Fruit fly (Drosophila melanogaster) whole organism, pupa: ENCODE results near the gene RpL7-like.

ENCODE experiments used
- CG10348 ChIP-seq: fragments of 200-800 bp; sonication (Bioruptor generic); IDR thresholded peaks from 2 replicates; pipeline ENCODE4 v1.3.6; 2022; ENCODE audit warnings: missing biosample characterization, missing genetic modification characterization
- CG12605 ChIP-seq: fragments of 200-800 bp; sonication (Bioruptor generic); IDR thresholded peaks from 2 replicates; pipeline ENCODE4 v1.3.6; 2022; ENCODE audit warnings: missing biosample characterization, missing genetic modification characterization
- CG13204 ChIP-seq: fragments of 200-800 bp; sonication (Bioruptor generic); optimal IDR thresholded peaks from 2 replicates; lab custom pipeline; 2018; ENCODE audit warnings: missing biosample characterization, mild to moderate bottlenecking, missing genetic modification characterization, moderate library complexity
- CG14655 ChIP-seq: fragments of 200-800 bp; sonication (Bioruptor generic); optimal IDR thresholded peaks from 3 replicates; lab custom pipeline; 2017; ENCODE audit warnings: mild to moderate bottlenecking, missing biosample characterization, missing genetic modification reagents, missing genetic modification characterization
- CG15710 ChIP-seq: fragments of 200-800 bp; sonication (Bioruptor generic); optimal IDR thresholded peaks from 2 replicates; lab custom pipeline; 2018; ENCODE audit warnings: missing biosample characterization, mild to moderate bottlenecking, missing genetic modification characterization, moderate library complexity
- CG17806 ChIP-seq: fragments of 200-800 bp; sonication (Bioruptor generic); optimal IDR thresholded peaks from 2 replicates; lab custom pipeline; 2018; ENCODE audit warnings: missing biosample characterization, mild to moderate bottlenecking, missing genetic modification characterization, moderate library complexity
- CG32121 ChIP-seq: fragments of 200-800 bp; sonication (Bioruptor generic); IDR thresholded peaks from 2 replicates; pipeline ENCODE4 v1.3.6; 2022; ENCODE audit warnings: missing biosample characterization, missing genetic modification characterization
- CG34367 ChIP-seq: fragments of 200-800 bp; sonication (Bioruptor generic); optimal IDR thresholded peaks from 2 replicates; lab custom pipeline; 2018; ENCODE audit warnings: missing biosample characterization, mild to moderate bottlenecking, missing genetic modification characterization
- CG4496 ChIP-seq: fragments of 200-800 bp; sonication (Bioruptor generic); IDR thresholded peaks from 3 replicates; pipeline ENCODE4 v1.3.6; 2022; ENCODE audit warnings: missing biosample characterization, missing genetic modification characterization
- CG8159 ChIP-seq: fragments of 200-800 bp; sonication (Bioruptor generic); optimal IDR thresholded peaks from 3 replicates; lab custom pipeline; 2018; ENCODE audit warnings: missing biosample characterization, mild to moderate bottlenecking, missing genetic modification characterization, moderate library complexity
- CG8301 ChIP-seq: fragments of 200-800 bp; sonication (Bioruptor generic); optimal IDR thresholded peaks from 2 replicates; lab custom pipeline; 2018; ENCODE audit warnings: missing biosample characterization, mild to moderate bottlenecking, missing genetic modification characterization
- CG9948 ChIP-seq: fragments of 200-800 bp; sonication (Bioruptor generic); optimal IDR thresholded peaks from 2 replicates; lab custom pipeline; 2018; ENCODE audit warnings: missing biosample characterization, mild to moderate bottlenecking, missing genetic modification characterization, moderate library complexity
- D1 ChIP-seq: fragments of 200-800 bp; sonication (Bioruptor generic); optimal IDR thresholded peaks from 2 replicates; lab custom pipeline; 2018; ENCODE audit warnings: missing biosample characterization, mild to moderate bottlenecking, missing genetic modification characterization, moderate library complexity
- EcR ChIP-seq: fragments of 200-800 bp; sonication (Bioruptor generic); optimal IDR thresholded peaks from 3 replicates; lab custom pipeline; 2019; ENCODE audit warnings: missing biosample characterization, missing genetic modification characterization, mild to moderate bottlenecking, moderate library complexity, missing genetic modification reagents
- Ets98B ChIP-seq: fragments of 200-800 bp; sonication (Bioruptor generic); IDR thresholded peaks from 2 replicates; pipeline ENCODE4 v1.3.6; 2022; ENCODE audit warnings: missing biosample characterization, missing genetic modification characterization
- Pif1A ChIP-seq: fragments of 200-800 bp; sonication (Bioruptor generic); optimal IDR thresholded peaks from 3 replicates; lab custom pipeline; 2016; ENCODE audit warnings: missing biosample characterization, missing genetic modification characterization
- Pif1B ChIP-seq: fragments of 200-800 bp; sonication (Bioruptor generic); optimal IDR thresholded peaks from 3 replicates; lab custom pipeline; 2016; ENCODE audit warnings: missing biosample characterization, missing genetic modification characterization
- Snoo ChIP-seq: fragments of 200-800 bp; sonication (Bioruptor generic); optimal IDR thresholded peaks from 3 replicates; lab custom pipeline; 2017; ENCODE audit warnings: missing biosample characterization, mild to moderate bottlenecking, missing genetic modification characterization, inconsistent platforms
- fd96Ca ChIP-seq: fragments of 200-800 bp; sonication (Bioruptor generic); IDR thresholded peaks from 3 replicates; pipeline ENCODE4 v1.3.6; 2022; ENCODE audit warnings: missing biosample characterization, missing genetic modification characterization
- gl ChIP-seq: fragments of 200-800 bp; sonication (Bioruptor generic); optimal IDR thresholded peaks from 2 replicates; lab custom pipeline; 2018; ENCODE audit warnings: missing biosample characterization, mild to moderate bottlenecking, missing genetic modification characterization
- rn ChIP-seq: fragments of 200-800 bp; sonication (Bioruptor generic); IDR thresholded peaks from 2 replicates; pipeline ENCODE4 v1.3.6; 2022; ENCODE audit warnings: missing biosample characterization, missing genetic modification characterization

RpL7-like gene

DNA sequence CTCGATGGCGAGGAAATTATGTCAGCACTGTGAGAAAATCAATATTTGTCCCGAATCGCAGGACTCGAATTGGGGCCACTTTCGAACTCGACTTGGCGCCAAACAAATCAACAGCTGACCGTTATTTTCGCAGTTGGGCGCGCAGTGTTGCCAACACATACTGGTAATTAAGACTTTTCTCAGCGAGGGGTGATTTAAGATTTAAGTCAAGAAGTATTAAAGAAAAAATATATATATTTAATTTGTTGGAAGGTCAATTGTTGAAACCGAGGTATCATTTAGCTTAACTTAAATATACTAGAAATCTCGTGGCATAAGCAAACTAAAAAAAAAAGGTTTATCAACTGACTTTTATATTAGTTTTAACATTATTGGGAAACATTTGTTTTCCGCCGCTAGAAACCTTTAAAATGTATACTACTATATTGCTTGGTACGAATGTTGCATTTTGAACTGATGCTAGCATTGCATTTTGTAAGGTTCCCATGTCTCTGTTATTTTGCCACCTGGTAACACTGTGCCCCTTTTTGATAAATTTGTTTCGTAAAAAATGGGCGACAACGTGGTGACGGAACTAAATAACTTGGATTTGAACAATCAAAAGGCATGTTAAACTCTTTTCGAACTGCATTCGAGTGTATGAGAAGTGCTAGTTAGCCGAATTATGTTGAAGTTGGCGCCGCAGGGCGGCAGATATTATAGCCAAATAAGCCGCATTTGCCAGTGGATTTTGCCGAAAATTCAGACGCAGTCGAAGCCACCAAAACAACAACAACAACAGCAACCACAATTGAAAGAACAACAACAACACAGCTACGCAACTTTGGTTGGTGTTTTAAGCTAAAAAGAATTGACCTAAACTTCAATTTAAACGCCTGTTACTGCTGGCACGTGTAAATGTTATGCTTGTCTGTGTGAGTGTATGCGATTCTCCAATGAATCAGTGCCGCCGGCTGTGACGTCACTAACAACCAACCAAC is 47.4 kb downstream of the RpL7-like start, which contains the start of the genes Patsas and ThrRS:
Gene Patsas, minus strand, starts transcription at position 55 of the 980 bp plus-strand sequence.
Gene ThrRS, plus strand, starts transcription at position 521 of the 980 bp plus-strand sequence.
- TF ChIP-seq Snoo (tag; lab: Kevin White, UChicago) (peak; percentile 76), CG9948 (tag; lab: Kevin White, UChicago) (peak; percentile 80), CG12605 (GFP tag; lab: Robert Waterston, UW) (peak; percentile 71), Pif1B (GFP tag; lab: Kevin White, UChicago) (no peak), CG10348 (GFP tag; lab: Robert Waterston, UW) (peak; percentile 60), fd96Ca (GFP tag; lab: Robert Waterston, UW) (peak; percentile 38; the same call in 2 of the 3 replicates), rn (peak; percentile 65), CG8159 (tag; lab: Kevin White, UChicago) (peak; percentile 82), CG17806 (tag; lab: Kevin White, UChicago) (peak; percentile 81), CG13204 (no peak), CG15710 (tag; lab: Kevin White, UChicago) (peak; percentile 80), CG14655 (no peak), gl (no peak), CG4496 (GFP tag; lab: Robert Waterston, UW) (peak; percentile 92), CG34367 (tag; lab: Kevin White, UChicago) (peak; percentile 74), EcR (GFP tag; lab: Kevin White, UChicago) (no peak), D1 (tag; lab: Kevin White, UChicago) (no peak), CG8301 (peak; percentile 73), Ets98B (peak; percentile 87), CG32121 (peak; percentile 80; the same call in 1 of the 2 replicates), Pif1A (GFP tag; lab: Kevin White, UChicago) (no peak)

DNA sequence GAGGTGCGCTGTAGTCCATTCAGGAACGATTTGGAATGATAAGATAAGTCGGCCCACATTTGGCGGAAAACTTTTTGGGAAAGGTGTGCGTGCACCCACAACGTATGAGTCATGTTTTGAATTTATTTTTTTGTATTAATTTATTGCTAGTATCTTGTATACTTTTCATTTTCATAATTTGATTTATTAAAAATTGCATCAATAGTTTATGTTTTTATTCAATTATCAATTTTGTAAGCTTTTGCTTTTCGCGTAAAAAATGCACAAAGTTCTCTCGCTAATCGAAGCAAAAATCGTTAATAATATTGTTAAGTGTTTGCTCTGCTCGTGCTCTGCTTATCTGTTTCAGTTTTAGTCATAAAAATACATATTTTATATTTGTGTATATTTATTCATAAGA is 51.0 kb downstream of the RpL7-like start:
- TF ChIP-seq rn (no peak), CG34367 (tag; lab: Kevin White, UChicago) (no peak), CG12605 (GFP tag; lab: Robert Waterston, UW) (no peak), Pif1B (GFP tag; lab: Kevin White, UChicago) (no peak), fd96Ca (GFP tag; lab: Robert Waterston, UW) (no peak), CG13204 (no peak), CG8301 (no peak), CG15710 (tag; lab: Kevin White, UChicago) (no peak), CG8159 (tag; lab: Kevin White, UChicago) (no peak)
